Fruit fly (Drosophila melanogaster): ENCODE data around the gene CG7202.

dm6 chr3L:21536857-21537256 is 44.3 kb upstream of the CG7202 start, which contains the start of gene Rpn10:
- TF ChIP-seq CG8478 (optimal IDR thresholded peaks at IDR 0.05) (no peak), CTCF (optimal IDR thresholded peaks at IDR 0.05) (peak; percentile 39 to 50)
